Worm (Caenorhabditis elegans) whole organism, late embryonic: Measurements from ENCODE around the gene sre-29.

Source experiments
- C08G9.2 ChIP-seq: sonication (generic microtip); optimal IDR thresholded peaks from 2 replicates; lab custom pipeline; 2016; ENCODE audit warnings: mild to moderate bottlenecking, missing genetic modification characterization, moderate library complexity, missing compliant biosample characterization
- K02D7.2 ChIP-seq: sonication (generic microtip); optimal IDR thresholded peaks from 2 replicates; lab custom pipeline; 2017; ENCODE audit warnings: mild to moderate bottlenecking, missing genetic modification characterization, missing compliant biosample characterization
- ahr-1 ChIP-seq: sonication (generic microtip); optimal IDR thresholded peaks from 2 replicates; lab custom pipeline; 2016; ENCODE audit warnings: missing genetic modification characterization, missing compliant biosample characterization
- ama-1 ChIP-seq: fragments of 150-350 bp; optimal IDR thresholded peaks from 2 replicates; lab custom pipeline; 2014
- ceh-2 ChIP-seq: sonication (generic microtip); optimal IDR thresholded peaks from 2 replicates; lab custom pipeline; 2016; ENCODE audit warnings: missing genotype, missing genetic modification characterization, missing compliant biosample characterization
- ceh-22 ChIP-seq: sonication (generic microtip); optimal IDR thresholded peaks from 2 replicates; lab custom pipeline; 2017; ENCODE audit warnings: missing biosample characterization, missing genetic modification characterization
- ceh-24 ChIP-seq: sonication (generic microtip); optimal IDR thresholded peaks from 2 replicates; lab custom pipeline; 2016; ENCODE audit warnings: mild to moderate bottlenecking, missing genetic modification characterization, missing compliant biosample characterization
- ceh-31 ChIP-seq: sonication (generic microtip); optimal IDR thresholded peaks from 2 replicates; lab custom pipeline; 2016; ENCODE audit warnings: missing genetic modification characterization, missing compliant biosample characterization
- ceh-34 ChIP-seq: sonication (generic microtip); optimal IDR thresholded peaks from 2 replicates; lab custom pipeline; 2016; ENCODE audit warnings: mild to moderate bottlenecking, missing genetic modification characterization, missing compliant biosample characterization
- ceh-48 ChIP-seq: sonication (generic microtip); optimal IDR thresholded peaks from 2 replicates; lab custom pipeline; 2016; ENCODE audit warnings: missing genetic modification characterization, inconsistent platforms, missing compliant biosample characterization
- che-1 ChIP-seq: sonication (generic microtip); optimal IDR thresholded peaks from 2 replicates; lab custom pipeline; 2016; ENCODE audit warnings: mild to moderate bottlenecking, missing genetic modification characterization, missing compliant biosample characterization
- dmd-4 ChIP-seq: sonication (generic microtip); optimal IDR thresholded peaks from 2 replicates; lab custom pipeline; 2016; ENCODE audit warnings: borderline replicate concordance, missing genetic modification characterization, missing compliant biosample characterization
- dve-1 ChIP-seq: sonication (generic microtip); optimal IDR thresholded peaks from 2 replicates; lab custom pipeline; 2017; ENCODE audit warnings: antibody characterized with exemption, mild to moderate bottlenecking, missing genetic modification characterization, missing compliant biosample characterization
- elt-4 ChIP-seq: sonication (generic microtip); optimal IDR thresholded peaks from 2 replicates; lab custom pipeline; 2016; ENCODE audit warnings: missing genetic modification characterization, missing compliant biosample characterization
- eyg-1 ChIP-seq: sonication (generic microtip); optimal IDR thresholded peaks from 2 replicates; lab custom pipeline; 2016; ENCODE audit warnings: missing genotype, missing genetic modification characterization, missing compliant biosample characterization
- fkh-10 ChIP-seq: fragments of 150-350 bp; optimal IDR thresholded peaks from 2 replicates; lab custom pipeline; 2014; ENCODE audit warnings: missing biosample characterization, missing genetic modification reagents, missing genetic modification characterization
- fkh-6 ChIP-seq: sonication (generic microtip); optimal IDR thresholded peaks from 2 replicates; lab custom pipeline; 2016; ENCODE audit warnings: missing genetic modification characterization, missing compliant biosample characterization
- hlh-15 ChIP-seq: sonication (generic microtip); optimal IDR thresholded peaks from 2 replicates; lab custom pipeline; 2016; ENCODE audit warnings: missing genetic modification characterization, missing compliant biosample characterization
- hlh-30 ChIP-seq: sonication (generic microtip); optimal IDR thresholded peaks from 2 replicates; lab custom pipeline; 2017; ENCODE audit warnings: antibody characterized with exemption, missing genetic modification characterization, missing compliant biosample characterization; ENCODE audit not compliant: insufficient read depth
- hlh-6 ChIP-seq: sonication (generic microtip); optimal IDR thresholded peaks from 2 replicates; lab custom pipeline; 2016; ENCODE audit warnings: missing genotype, missing genetic modification characterization, missing compliant biosample characterization
- hlh-8 ChIP-seq: sonication (generic microtip); optimal IDR thresholded peaks from 2 replicates; lab custom pipeline; 2016; ENCODE audit warnings: missing genotype, missing genetic modification characterization, missing compliant biosample characterization
- mec-3 ChIP-seq: sonication (generic microtip); optimal IDR thresholded peaks from 2 replicates; lab custom pipeline; 2016; ENCODE audit warnings: borderline replicate concordance, missing genetic modification characterization, missing compliant biosample characterization
- nfya-1 ChIP-seq: sonication (generic microtip); optimal IDR thresholded peaks from 2 replicates; lab custom pipeline; 2017; ENCODE audit warnings: missing genetic modification characterization, mild to moderate bottlenecking, missing compliant biosample characterization, antibody characterized with exemption, moderate library complexity
- odd-2 ChIP-seq: sonication (generic microtip); optimal IDR thresholded peaks from 2 replicates; lab custom pipeline; 2017; ENCODE audit warnings: antibody characterized with exemption, mild to moderate bottlenecking, missing genetic modification characterization, missing compliant biosample characterization
- pat-9 ChIP-seq: fragments of 200-800 bp; sonication (Bioruptor generic); optimal IDR thresholded peaks from 2 replicates; lab custom pipeline; 2018; ENCODE audit warnings: mild to moderate bottlenecking, missing genetic modification characterization, moderate library complexity, missing compliant biosample characterization
- pax-1 ChIP-seq: fragments of 150-350 bp; optimal IDR thresholded peaks from 2 replicates; lab custom pipeline; 2014; ENCODE audit warnings: missing biosample characterization, missing genetic modification characterization
- pha-2 ChIP-seq: sonication (generic microtip); optimal IDR thresholded peaks from 2 replicates; lab custom pipeline; 2017; ENCODE audit warnings: mild to moderate bottlenecking, missing genetic modification characterization, missing compliant biosample characterization
- pha-4 ChIP-seq: fragments of 150-350 bp; optimal IDR thresholded peaks from 2 replicates; lab custom pipeline; 2018; ENCODE audit warnings: missing biosample characterization, missing genetic modification reagents, missing genetic modification characterization
- pqm-1 ChIP-seq: sonication (generic microtip); optimal IDR thresholded peaks from 2 replicates; lab custom pipeline; 2016; ENCODE audit warnings: missing genetic modification characterization, missing compliant biosample characterization
- pros-1 ChIP-seq: fragments of 150-350 bp; optimal IDR thresholded peaks from 2 replicates; lab custom pipeline; 2014; ENCODE audit warnings: missing biosample characterization, missing genetic modification reagents, missing genetic modification characterization
- ref-2 ChIP-seq: sonication (generic microtip); optimal IDR thresholded peaks from 2 replicates; lab custom pipeline; 2016; ENCODE audit warnings: missing genetic modification characterization, missing compliant biosample characterization
- sdc-2 ChIP-seq: sonication (generic microtip); optimal IDR thresholded peaks from 2 replicates; lab custom pipeline; 2016; ENCODE audit warnings: missing genotype, missing genetic modification characterization, missing compliant biosample characterization
- sox-4 ChIP-seq: sonication (generic microtip); optimal IDR thresholded peaks from 2 replicates; lab custom pipeline; 2017; ENCODE audit warnings: mild to moderate bottlenecking, missing genetic modification characterization, inconsistent platforms, missing compliant biosample characterization
- syd-9 ChIP-seq: sonication (generic microtip); optimal IDR thresholded peaks from 2 replicates; lab custom pipeline; 2016; ENCODE audit warnings: mild to moderate bottlenecking, missing genetic modification characterization, moderate library complexity, missing compliant biosample characterization
- tbx-2 ChIP-seq: sonication (generic microtip); optimal IDR thresholded peaks from 2 replicates; lab custom pipeline; 2016; ENCODE audit warnings: missing genetic modification characterization, missing compliant biosample characterization
- tbx-7 ChIP-seq: sonication (generic microtip); optimal IDR thresholded peaks from 2 replicates; lab custom pipeline; 2016; ENCODE audit warnings: missing genotype, missing genetic modification characterization, missing compliant biosample characterization
- ttx-3 ChIP-seq: sonication (generic microtip); optimal IDR thresholded peaks from 2 replicates; lab custom pipeline; 2016; ENCODE audit warnings: missing genetic modification reagents, missing genetic modification characterization, missing compliant biosample characterization
- unc-3 ChIP-seq, 2 experiments: fragments of 200-800 bp in 1 of 2; sonication (Bioruptor generic) in 1 of 2; sonication (generic microtip) in 1 of 2; conservative IDR thresholded peaks in 1 of 2; optimal IDR thresholded peaks in 1 of 2; 2 replicates each; pipeline versions ENCODE4 v1.3.6 to Lab custom; 2016 to 2022; ENCODE audit warnings: missing compliant biosample characterization in 2 of 2, missing genetic modification characterization in 2 of 2, missing genetic modification reagents in 1 of 2
- unc-42 ChIP-seq: sonication (generic microtip); optimal IDR thresholded peaks from 2 replicates; lab custom pipeline; 2016; ENCODE audit warnings: missing genotype, missing genetic modification characterization, missing compliant biosample characterization
- unc-55 ChIP-seq: sonication (generic microtip); optimal IDR thresholded peaks from 2 replicates; lab custom pipeline; 2017; ENCODE audit warnings: missing biosample characterization, missing genetic modification reagents, missing genetic modification characterization
- unc-86 ChIP-seq: sonication (generic microtip); optimal IDR thresholded peaks from 2 replicates; lab custom pipeline; 2016; ENCODE audit warnings: missing genetic modification characterization, missing compliant biosample characterization
- zip-5 ChIP-seq: sonication (generic microtip); optimal IDR thresholded peaks from 2 replicates; lab custom pipeline; 2016; ENCODE audit warnings: missing genetic modification characterization, missing compliant biosample characterization
- ztf-16 ChIP-seq: sonication (generic microtip); optimal IDR thresholded peaks from 2 replicates; lab custom pipeline; 2017; ENCODE audit warnings: missing genetic modification characterization, missing compliant biosample characterization

The sre-29 gene

DNA sequence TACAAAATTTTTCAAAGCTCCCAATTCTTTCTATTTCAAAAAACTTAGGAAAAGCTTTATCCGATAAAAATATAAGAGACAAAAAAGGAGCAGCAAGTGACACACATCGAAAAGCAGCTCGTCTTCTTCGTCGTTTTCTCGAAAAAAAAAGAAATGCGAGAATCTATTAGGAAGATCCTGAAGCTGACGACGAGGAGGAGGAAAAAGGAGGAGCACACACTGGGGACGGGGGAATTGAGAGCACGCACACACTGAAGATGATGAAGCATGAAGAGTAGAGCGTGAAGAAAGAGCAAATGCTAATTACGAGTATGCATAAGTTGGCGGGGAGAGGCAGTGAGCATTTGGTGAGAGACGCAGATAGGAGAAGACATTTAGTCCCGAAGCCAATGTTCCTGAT lies 27.8 kb downstream of the sre-29 start:
- TF ChIP-seq nfya-1 (tag; lab: Kevin White, UChicago) (no peak), unc-42 (tag; lab: Kevin White, UChicago) (peak; percentile 63), ceh-31 (tag; lab: Kevin White, UChicago) (peak; percentile 47)

ce11 chrII:12369202-12369601 lies 32.5 kb downstream of the sre-29 start:
- TF ChIP-seq ceh-48 (tag; lab: Kevin White, UChicago) (no peak), K02D7.2 (tag; lab: Kevin White, UChicago) (no peak), unc-3 (GFP tag; conservative IDR thresholded peaks at IDR 0.05; lab: Robert Waterston, UW) (no peak), unc-3 (tag; optimal IDR thresholded peaks at IDR 0.05; lab: Kevin White, UChicago) (no peak), mec-3 (no peak), sdc-2 (tag; lab: Kevin White, UChicago) (no peak), pax-1 (tag; lab: Kevin White, UChicago) (no peak), unc-86 (tag; lab: Kevin White, UChicago) (no peak), zip-5 (tag; lab: Kevin White, UChicago) (no peak), ceh-34 (tag; lab: Kevin White, UChicago) (no peak), ceh-2 (tag; lab: Kevin White, UChicago) (no peak), odd-2 (tag; lab: Kevin White, UChicago) (no peak), syd-9 (tag; lab: Kevin White, UChicago) (no peak), elt-4 (no peak), pqm-1 (tag; lab: Kevin White, UChicago) (no peak)
- TF ChIP-seq, all 69 proteins: peak for 0

ce11 chrII:12362262-12362661 lies 39.4 kb downstream of the sre-29 start:
- TF ChIP-seq che-1 (tag; lab: Kevin White, UChicago) (no peak), ref-2 (no peak), ceh-24 (tag; lab: Kevin White, UChicago) (no peak), K02D7.2 (tag; lab: Kevin White, UChicago) (no peak), hlh-15 (tag; lab: Kevin White, UChicago) (no peak), unc-55 (GFP tag; lab: Kevin White, UChicago) (no peak), sdc-2 (tag; lab: Kevin White, UChicago) (no peak), ama-1 (lab: Kevin White, UChicago) (no peak), ttx-3 (tag; lab: Kevin White, UChicago) (no peak), zip-5 (tag; lab: Kevin White, UChicago) (no peak), pax-1 (tag; lab: Kevin White, UChicago) (no peak), pat-9 (tag; lab: Kevin White, UChicago) (no peak), C08G9.2 (no peak), pha-2 (tag; lab: Kevin White, UChicago) (no peak), hlh-8 (tag; lab: Kevin White, UChicago) (no peak), dve-1 (tag; lab: Kevin White, UChicago) (no peak), tbx-2 (tag; lab: Kevin White, UChicago) (no peak), ceh-31 (tag; lab: Kevin White, UChicago) (no peak), tbx-7 (tag; lab: Kevin White, UChicago) (no peak)

DNA sequence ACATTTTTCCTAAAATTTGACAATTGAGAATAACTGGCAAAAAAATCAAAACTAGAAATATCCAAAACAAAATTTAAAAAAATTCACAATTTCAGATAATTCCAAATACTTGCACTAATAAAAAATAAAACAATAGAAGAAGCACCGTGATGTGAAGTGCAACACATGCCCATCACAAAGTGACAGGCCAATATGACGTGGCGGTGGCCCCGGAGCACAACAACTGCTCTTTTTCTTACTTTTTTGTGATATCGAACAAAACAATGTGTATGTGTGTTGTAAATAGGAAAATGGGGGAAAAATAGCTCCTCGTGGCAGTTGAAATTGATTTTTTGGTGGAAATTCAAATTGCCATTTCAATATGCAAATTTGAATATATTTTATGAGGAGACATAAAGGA lies 47.9 kb downstream of the sre-29 start:
- peak; percentile 96 for TF ChIP-seq unc-55 (GFP tag; lab: Kevin White, UChicago)
- TF ChIP-seq ahr-1 (tag; lab: Kevin White, UChicago) = no peak
- TF ChIP-seq pros-1 = no peak

- TF ChIP-seq ama-1 (lab: Kevin White, UChicago) = no peak
- no peak for TF ChIP-seq dmd-4 (tag; lab: Kevin White, UChicago)
- no peak for TF ChIP-seq pros-1
- no peak for TF ChIP-seq ceh-48 (tag; lab: Kevin White, UChicago)
- TF ChIP-seq pha-4 (tag; lab: Kevin White, UChicago) = no peak
- TF ChIP-seq fkh-10 (GFP tag; lab: Kevin White, UChicago) = no peak
- no peak for TF ChIP-seq hlh-6 (tag; lab: Kevin White, UChicago)
- TF ChIP-seq pha-2 (tag; lab: Kevin White, UChicago) = no peak
- no peak for TF ChIP-seq sox-4 (tag; lab: Kevin White, UChicago)
- no peak for TF ChIP-seq mec-3
- no peak for TF ChIP-seq ceh-22 (tag; lab: Kevin White, UChicago)
- TF ChIP-seq C08G9.2 = no peak
- no peak for TF ChIP-seq hlh-30
- TF ChIP-seq dve-1 (tag; lab: Kevin White, UChicago) = no peak
- no peak for TF ChIP-seq ceh-24 (tag; lab: Kevin White, UChicago)
- no peak for TF ChIP-seq fkh-6 (tag; lab: Kevin White, UChicago)
- TF ChIP-seq eyg-1 (tag; lab: Kevin White, UChicago) = no peak
- no peak for TF ChIP-seq ztf-16
- no peak for TF ChIP-seq ahr-1 (tag; lab: Kevin White, UChicago)
Measured at ce11 chrII:12353104-12353503, 48.6 kb downstream of the sre-29 start.
